Worm (Caenorhabditis elegans) whole organism, early embryonic: ENCODE data around the gene K10H10.7.

ENCODE experiments used
- B0310.2 ChIP-seq: sonication (generic microtip); optimal IDR thresholded peaks from 2 replicates; lab custom pipeline; 2016; ENCODE audit warnings: mild to moderate bottlenecking, missing genetic modification characterization, missing compliant biosample characterization
- ama-1 ChIP-seq: fragments of 150-350 bp; optimal IDR thresholded peaks from 2 replicates; lab custom pipeline; 2014
- ceh-13 ChIP-seq: fragments of 200-800 bp; sonication (Bioruptor generic); optimal IDR thresholded peaks from 2 replicates; lab custom pipeline; 2018; ENCODE audit warnings: mild to moderate bottlenecking, missing genetic modification characterization, missing compliant biosample characterization
- ceh-36 ChIP-seq: sonication (generic microtip); optimal IDR thresholded peaks from 2 replicates; lab custom pipeline; 2016; ENCODE audit warnings: missing genetic modification characterization, inconsistent platforms, missing compliant biosample characterization
- ets-7 ChIP-seq: sonication (generic microtip); optimal IDR thresholded peaks from 2 replicates; lab custom pipeline; 2016; ENCODE audit warnings: missing genotype, missing genetic modification characterization, missing compliant biosample characterization
- flt-1 ChIP-seq: fragments of 200-800 bp; sonication (Bioruptor generic); IDR thresholded peaks from 2 replicates; pipeline ENCODE4 v1.3.6; 2022; ENCODE audit warnings: missing genetic modification characterization, missing compliant biosample characterization
- hmbx-1 ChIP-seq: sonication (generic microtip); optimal IDR thresholded peaks from 2 replicates; lab custom pipeline; 2016; ENCODE audit warnings: mild to moderate bottlenecking, missing genetic modification characterization, missing compliant biosample characterization
- hmg-4 ChIP-seq: fragments of 200-800 bp; sonication (Bioruptor generic); optimal IDR thresholded peaks from 2 replicates; lab custom pipeline; 2018; ENCODE audit warnings: mild to moderate bottlenecking, missing genetic modification characterization, missing compliant biosample characterization
- hnd-1 ChIP-seq: sonication (generic microtip); optimal IDR thresholded peaks from 2 replicates; lab custom pipeline; 2016; ENCODE audit warnings: missing genetic modification characterization, missing compliant biosample characterization
- sea-1 ChIP-seq: fragments of 200-800 bp; sonication (Bioruptor generic); conservative IDR thresholded peaks from 2 replicates; pipeline ENCODE4 v1.3.6; 2022; ENCODE audit warnings: missing genetic modification characterization, missing compliant biosample characterization
- tbx-11 ChIP-seq: fragments of 200-800 bp; sonication (Bioruptor generic); IDR thresholded peaks from 2 replicates; pipeline ENCODE4 v1.3.6; 2022; ENCODE audit warnings: missing genetic modification characterization, missing compliant biosample characterization
- tbx-37 ChIP-seq: fragments of 200-800 bp; sonication (Bioruptor generic); conservative IDR thresholded peaks from 2 replicates; pipeline ENCODE4 v1.3.6; 2022; ENCODE audit warnings: missing genetic modification reagents, missing genetic modification characterization, missing compliant biosample characterization

ce11 chrII:14489407-14489806, 18.1 kb downstream of the K10H10.7 start, which contains the start of gene vnut-1:
- TF ChIP-seq hnd-1 (tag; lab: Kevin White, UChicago) (no peak), sea-1 (GFP tag; lab: Robert Waterston, UW) (no peak), hmbx-1 (no peak), ceh-13 (GFP tag; lab: Kevin White, UChicago) (no peak), ama-1 (lab: Kevin White, UChicago) (no peak), B0310.2 (tag; lab: Kevin White, UChicago) (no peak), ets-7 (no peak), flt-1 (GFP tag; lab: Robert Waterston, UW) (no peak), tbx-37 (GFP tag; lab: Robert Waterston, UW) (no peak), tbx-11 (GFP tag; lab: Robert Waterston, UW) (no peak), ceh-36 (tag; lab: Kevin White, UChicago) (no peak), hmg-4 (GFP tag; lab: Kevin White, UChicago) (no peak)
